Worm (Caenorhabditis elegans) whole organism, mixed stage, embryonic: ENCODE data around the gene F10A3.11.

Source experiments
- ceh-39 ChIP-seq: fragments of 150-350 bp; optimal IDR thresholded peaks from 2 replicates; lab custom pipeline; 2014; ENCODE audit warnings: missing biosample characterization, missing genetic modification characterization
- elt-1 ChIP-seq: sonication (generic microtip); optimal IDR thresholded peaks from 2 replicates; lab custom pipeline; 2017; ENCODE audit warnings: missing genetic modification characterization, mild to moderate bottlenecking, missing compliant biosample characterization, antibody characterized with exemption, moderate library complexity, borderline replicate concordance; ENCODE audit not compliant: insufficient read depth
- lin-13 ChIP-seq: fragments of 150-350 bp; optimal IDR thresholded peaks from 2 replicates; lab custom pipeline; 2014; ENCODE audit warnings: missing biosample characterization, missing genetic modification characterization
- lsy-2 ChIP-seq: fragments of 150-350 bp; optimal IDR thresholded peaks from 2 replicates; lab custom pipeline; 2014; ENCODE audit warnings: missing biosample characterization, missing genetic modification characterization
- nhr-2 ChIP-seq: fragments of 150-350 bp; optimal IDR thresholded peaks from 2 replicates; lab custom pipeline; 2014; ENCODE audit warnings: missing biosample characterization, missing genetic modification characterization
- nhr-76 ChIP-seq: sonication (generic microtip); optimal IDR thresholded peaks from 2 replicates; lab custom pipeline; 2017; ENCODE audit warnings: missing biosample characterization, missing genetic modification characterization
- ztf-11 ChIP-seq: fragments of 150-350 bp; optimal IDR thresholded peaks from 2 replicates; lab custom pipeline; 2014; ENCODE audit warnings: missing biosample characterization, missing genetic modification characterization

- TF ChIP-seq lsy-2: no peak
- TF ChIP-seq elt-1 (tag; lab: Kevin White, UChicago): no peak
- no peak for TF ChIP-seq ceh-39 (tag; lab: Kevin White, UChicago)
- TF ChIP-seq ztf-11: no peak
- TF ChIP-seq nhr-76 (tag; lab: Kevin White, UChicago): no peak
- TF ChIP-seq nhr-2 (tag; lab: Kevin White, UChicago): no peak
- no peak for TF ChIP-seq lin-13 (tag; lab: Kevin White, UChicago)
Observed at ce11 chrV:16163719-16164118, 1.2 kb downstream of the F10A3.11 start, which contains the start of gene F10A3.12.
